Fruit fly (Drosophila melanogaster) whole organism, prepupa: Measurements from ENCODE around the gene eIF2Bbeta.

ENCODE experiments used
- CG11762 ChIP-seq: fragments of 200-800 bp; sonication (Bioruptor generic); optimal IDR thresholded peaks from 3 replicates; lab custom pipeline; 2016; ENCODE audit warnings: missing biosample characterization, missing genetic modification characterization; ENCODE audit not compliant: insufficient read depth
- CG4318 ChIP-seq: fragments of 200-800 bp; sonication (Bioruptor generic); optimal IDR thresholded peaks from 3 replicates; lab custom pipeline; 2017; ENCODE audit warnings: missing biosample characterization, mild to moderate bottlenecking, missing genetic modification characterization
- Hr39 ChIP-seq: fragments of 200-800 bp; sonication (Bioruptor generic); optimal IDR thresholded peaks from 2 replicates; lab custom pipeline; 2016; ENCODE audit warnings: missing biosample characterization, missing genetic modification characterization
- OdsH ChIP-seq: fragments of 200-800 bp; sonication (Bioruptor generic); optimal IDR thresholded peaks from 3 replicates; lab custom pipeline; 2016; ENCODE audit warnings: missing biosample characterization, missing genetic modification characterization
- Sox14 ChIP-seq: fragments of 200-800 bp; sonication (Bioruptor generic); optimal IDR thresholded peaks from 3 replicates; lab custom pipeline; 2016; ENCODE audit warnings: missing biosample characterization, missing genetic modification characterization
- dsx ChIP-seq: fragments of 200-800 bp; optimal IDR thresholded peaks from 3 replicates; lab custom pipeline; 2019; ENCODE audit warnings: missing biosample characterization, mild to moderate bottlenecking, missing genetic modification characterization, moderate library complexity; ENCODE audit not compliant: poor library complexity, severe bottlenecking
- vri ChIP-seq: fragments of 200-800 bp; sonication (Bioruptor generic); optimal IDR thresholded peaks from 3 replicates; lab custom pipeline; 2016; ENCODE audit warnings: missing biosample characterization, mild to moderate bottlenecking, missing genetic modification characterization

dm6 chrX:2713776-2714175 is 9.4 kb downstream of the eIF2Bbeta start, which contains the start of the genes CG2685 and CG2694:
- no peak for TF ChIP-seq CG4318 (GFP tag; lab: Kevin White, UChicago)
- TF ChIP-seq OdsH, result no peak
- TF ChIP-seq vri (GFP tag; lab: Kevin White, UChicago), result no peak
- no peak for TF ChIP-seq Hr39 (GFP tag; lab: Kevin White, UChicago)
- TF ChIP-seq Sox14, result no peak
- TF ChIP-seq dsx (GFP tag; lab: Kevin White, UChicago), result no peak
- TF ChIP-seq CG11762, result no peak
